Worm (Caenorhabditis elegans) whole organism, L1 larva: ENCODE data around the gene cpar-1.

Experiments used
- C04F5.9 ChIP-seq: sonication (generic microtip); optimal IDR thresholded peaks from 2 replicates; lab custom pipeline; 2016; ENCODE audit warnings: missing genetic modification characterization, missing compliant biosample characterization
- C34B4.2 ChIP-seq: sonication (generic microtip); optimal IDR thresholded peaks from 2 replicates; lab custom pipeline; 2017; ENCODE audit warnings: mild to moderate bottlenecking, missing genetic modification characterization, missing compliant biosample characterization
- aha-1 ChIP-seq: fragments of 150-350 bp; optimal IDR thresholded peaks from 2 replicates; lab custom pipeline; 2014; ENCODE audit warnings: missing biosample characterization, missing genetic modification characterization
- aly-2 ChIP-seq: fragments of 150-350 bp; optimal IDR thresholded peaks from 2 replicates; lab custom pipeline; 2014; ENCODE audit warnings: missing biosample characterization, missing genetic modification characterization
- blmp-1 ChIP-seq: fragments of 150-350 bp; optimal IDR thresholded peaks from 2 replicates; lab custom pipeline; 2014; ENCODE audit warnings: missing biosample characterization, missing genetic modification characterization
- ceh-63 ChIP-seq: fragments of 200-800 bp; sonication (Bioruptor generic); optimal IDR thresholded peaks from 2 replicates; lab custom pipeline; 2018; ENCODE audit warnings: mild to moderate bottlenecking, missing genetic modification characterization, missing compliant biosample characterization
- ceh-82 ChIP-seq, 3 experiments: fragments of 150-350 bp in 1 of 3; sonication (generic microtip) in 2 of 3; optimal IDR thresholded peaks; 2 replicates each; lab custom pipeline; 2014 to 2017; ENCODE audit warnings: missing biosample characterization in 3 of 3, missing genetic modification characterization in 3 of 3
- ceh-88 ChIP-seq: fragments of 200-800 bp; sonication (Bioruptor generic); IDR thresholded peaks from 2 replicates; pipeline ENCODE4 v1.3.6; 2022; ENCODE audit warnings: missing genetic modification characterization, missing compliant biosample characterization
- ceh-90 ChIP-seq: sonication (generic microtip); optimal IDR thresholded peaks from 2 replicates; lab custom pipeline; 2016; ENCODE audit warnings: missing genetic modification characterization, missing compliant biosample characterization
- ces-1 ChIP-seq: fragments of 150-350 bp; optimal IDR thresholded peaks from 2 replicates; lab custom pipeline; 2014; ENCODE audit warnings: missing biosample characterization, missing genetic modification reagents, missing genetic modification characterization
- dpl-1 ChIP-seq, 3 experiments: fragments of 150-350 bp in 2 of 3; sonication (generic microtip) in 1 of 3; optimal IDR thresholded peaks; 2 replicates each; lab custom pipeline; 2014 to 2017; ENCODE audit warnings: missing biosample characterization in 3 of 3, missing genetic modification characterization in 3 of 3, missing genetic modification reagents in 3 of 3
- efl-1 ChIP-seq, 4 experiments: fragments of 150-350 bp; optimal IDR thresholded peaks in 3 of 4; peaks in 1 of 4; 1 replicate in 1 of 4; 2 replicates in 3 of 4; lab custom pipeline; 2014; ENCODE audit warnings: missing biosample characterization in 2 of 4, missing genetic modification characterization in 2 of 4, missing genetic modification reagents in 2 of 4
- efl-3 ChIP-seq: fragments of 200-800 bp; sonication (Bioruptor generic); optimal IDR thresholded peaks from 2 replicates; lab custom pipeline; 2018; ENCODE audit warnings: mild to moderate bottlenecking, missing genetic modification characterization, missing compliant biosample characterization
- egl-13 ChIP-seq: sonication (generic microtip); optimal IDR thresholded peaks from 2 replicates; lab custom pipeline; 2016; ENCODE audit warnings: missing genotype, missing genetic modification reagents, missing genetic modification characterization, missing compliant biosample characterization
- egl-27 ChIP-seq, 2 experiments: fragments of 150-350 bp in 1 of 2; sonication (generic microtip); optimal IDR thresholded peaks; 3 replicates each; lab custom pipeline; 2017 to 2018; ENCODE audit warnings: missing biosample characterization in 2 of 2, missing genetic modification characterization in 2 of 2, missing genetic modification reagents in 2 of 2
- hlh-4 ChIP-seq: sonication (generic microtip); optimal IDR thresholded peaks from 2 replicates; lab custom pipeline; 2016; ENCODE audit warnings: mild to moderate bottlenecking, missing genetic modification characterization, missing compliant biosample characterization
- hpl-2 ChIP-seq: fragments of 150-350 bp; optimal IDR thresholded peaks from 2 replicates; lab custom pipeline; 2014; ENCODE audit warnings: missing biosample characterization, missing genetic modification reagents, missing genetic modification characterization
- irx-1 ChIP-seq: sonication (generic microtip); optimal IDR thresholded peaks from 2 replicates; lab custom pipeline; 2016; ENCODE audit warnings: missing genetic modification characterization, missing compliant biosample characterization
- isw-1 ChIP-seq: fragments of 200-800 bp; sonication (Bioruptor generic); IDR thresholded peaks from 2 replicates; pipeline ENCODE4 v1.3.6; 2022; ENCODE audit warnings: missing genetic modification characterization, missing compliant biosample characterization
- lin-35 ChIP-seq, 2 experiments: fragments of 150-350 bp; optimal IDR thresholded peaks; 2 replicates each; lab custom pipeline; 2014; ENCODE audit warnings: missing biosample characterization in 2 of 2, missing genetic modification characterization in 2 of 2, missing genetic modification reagents in 2 of 2
- lin-39 ChIP-seq: fragments of 150-350 bp; optimal IDR thresholded peaks from 2 replicates; lab custom pipeline; 2014; ENCODE audit warnings: missing biosample characterization, missing genetic modification reagents, missing genetic modification characterization
- lir-3 ChIP-seq: sonication (generic microtip); optimal IDR thresholded peaks from 2 replicates; lab custom pipeline; 2016; ENCODE audit warnings: mild to moderate bottlenecking, missing genetic modification characterization, moderate library complexity, missing compliant biosample characterization; ENCODE audit not compliant: poor library complexity
- lsy-2 ChIP-seq, 2 experiments: fragments of 150-350 bp; optimal IDR thresholded peaks; 2 replicates each; lab custom pipeline; 2014; ENCODE audit warnings: missing biosample characterization in 2 of 2, missing genetic modification characterization in 2 of 2
- mab-9 ChIP-seq: fragments of 200-800 bp; sonication (Bioruptor generic); IDR thresholded peaks from 2 replicates; pipeline ENCODE4 v1.3.6; 2022; ENCODE audit warnings: missing genetic modification reagents, missing genetic modification characterization, missing compliant biosample characterization
- mdl-1 ChIP-seq, 2 experiments: fragments of 150-350 bp; optimal IDR thresholded peaks; 2 replicates each; lab custom pipeline; 2014 to 2017; ENCODE audit warnings: missing biosample characterization in 2 of 2, missing genetic modification characterization in 2 of 2, inconsistent platforms in 1 of 2
- mef-2 ChIP-seq: fragments of 150-350 bp; optimal IDR thresholded peaks from 2 replicates; lab custom pipeline; 2014; ENCODE audit warnings: missing biosample characterization, missing genetic modification characterization
- mep-1 ChIP-seq: fragments of 150-350 bp; optimal IDR thresholded peaks from 2 replicates; lab custom pipeline; 2014; ENCODE audit warnings: missing biosample characterization, missing genetic modification characterization
- nhr-12 ChIP-seq: sonication (generic microtip); optimal IDR thresholded peaks from 2 replicates; lab custom pipeline; 2017; ENCODE audit warnings: missing biosample characterization, missing genetic modification characterization
- nhr-20 ChIP-seq: sonication (generic microtip); optimal IDR thresholded peaks from 2 replicates; lab custom pipeline; 2016; ENCODE audit warnings: mild to moderate bottlenecking, missing genetic modification characterization, missing compliant biosample characterization
- nhr-237 ChIP-seq: fragments of 150-350 bp; optimal IDR thresholded peaks from 2 replicates; lab custom pipeline; 2014; ENCODE audit warnings: missing biosample characterization, missing genetic modification characterization
- nhr-28 ChIP-seq: fragments of 150-350 bp; optimal IDR thresholded peaks from 2 replicates; lab custom pipeline; 2014; ENCODE audit warnings: missing biosample characterization, missing genetic modification characterization
- nhr-47 ChIP-seq: sonication (generic microtip); optimal IDR thresholded peaks from 2 replicates; lab custom pipeline; 2016; ENCODE audit warnings: mild to moderate bottlenecking, missing genetic modification characterization, moderate library complexity, missing compliant biosample characterization
- nhr-77 ChIP-seq: fragments of 150-350 bp; optimal IDR thresholded peaks from 2 replicates; lab custom pipeline; 2014; ENCODE audit warnings: missing biosample characterization, missing genetic modification characterization
- pag-3 ChIP-seq: sonication (generic microtip); optimal IDR thresholded peaks from 2 replicates; lab custom pipeline; 2017; ENCODE audit warnings: missing genetic modification characterization, mild to moderate bottlenecking, missing compliant biosample characterization, antibody characterized with exemption, borderline replicate concordance; ENCODE audit not compliant: insufficient read depth
- rnt-1 ChIP-seq: sonication (generic microtip); optimal IDR thresholded peaks from 2 replicates; lab custom pipeline; 2016; ENCODE audit warnings: mild to moderate bottlenecking, missing genetic modification characterization, moderate library complexity, missing compliant biosample characterization
- skn-1 ChIP-seq: fragments of 150-350 bp; optimal IDR thresholded peaks from 2 replicates; lab custom pipeline; 2014; ENCODE audit warnings: missing biosample characterization, missing genetic modification characterization
- sox-4 ChIP-seq: sonication (generic microtip); optimal IDR thresholded peaks from 2 replicates; lab custom pipeline; 2016; ENCODE audit warnings: missing genetic modification characterization, missing compliant biosample characterization
- sptf-1 ChIP-seq: fragments of 150-350 bp; optimal IDR thresholded peaks from 2 replicates; lab custom pipeline; 2014; ENCODE audit warnings: missing biosample characterization, missing genetic modification characterization
- swsn-7 ChIP-seq: sonication (generic microtip); optimal IDR thresholded peaks from 2 replicates; lab custom pipeline; 2016; ENCODE audit warnings: missing genetic modification characterization, missing compliant biosample characterization
- unc-130 ChIP-seq: fragments of 150-350 bp; optimal IDR thresholded peaks from 2 replicates; lab custom pipeline; 2017; ENCODE audit warnings: missing biosample characterization, missing genetic modification characterization, inconsistent platforms
- unc-30 ChIP-seq: sonication (generic microtip); optimal IDR thresholded peaks from 2 replicates; lab custom pipeline; 2017; ENCODE audit warnings: missing biosample characterization, missing genetic modification characterization
- unc-86 ChIP-seq: sonication (generic microtip); optimal IDR thresholded peaks from 2 replicates; lab custom pipeline; 2016; ENCODE audit warnings: missing genetic modification characterization, missing compliant biosample characterization
- zag-1 ChIP-seq: fragments of 150-350 bp; optimal IDR thresholded peaks from 2 replicates; lab custom pipeline; 2014; ENCODE audit warnings: missing biosample characterization, missing genetic modification characterization
- ztf-11 ChIP-seq, 2 experiments: sonication (generic microtip); optimal IDR thresholded peaks; 2 replicates each; lab custom pipeline; 2016 to 2017; ENCODE audit warnings: missing genetic modification characterization in 2 of 2, missing biosample characterization in 1 of 2, missing compliant biosample characterization in 1 of 2
- ztf-4 ChIP-seq: fragments of 150-350 bp; optimal IDR thresholded peaks from 2 replicates; lab custom pipeline; 2014; ENCODE audit warnings: missing biosample characterization, missing genetic modification characterization

cpar-1 gene

ce11 chrIII:9393114-9393780 lies 40.6 kb upstream of the cpar-1 start, which contains the start of the genes gpr-2 and rgr-1 (continued):
- TF ChIP-seq efl-3, result no peak
- no peak for TF ChIP-seq nhr-237 (tag; lab: Kevin White, UChicago)
- TF ChIP-seq rnt-1 (tag; lab: Kevin White, UChicago), result peak; percentile 57
- peak; percentile 85 to 94 for TF ChIP-seq lin-35 (GFP tag; optimal IDR thresholded peaks at IDR 0.05; lab: Kevin White, UChicago)
- peak; percentile 65 for TF ChIP-seq nhr-47 (tag; lab: Kevin White, UChicago)
- TF ChIP-seq ceh-90 (tag; lab: Kevin White, UChicago), result no peak
- no peak for TF ChIP-seq aly-2
- TF ChIP-seq unc-130 (tag; lab: Kevin White, UChicago), result peak; percentile 61
- TF ChIP-seq nhr-77 (tag; lab: Kevin White, UChicago), result no peak
- TF ChIP-seq mdl-1 (tag; optimal IDR thresholded peaks at IDR 0.05; lab: Kevin White, UChicago), result peak in 1 of 2 experiments; percentile 23
- TF ChIP-seq aha-1 (tag; lab: Kevin White, UChicago), result no peak
- TF ChIP-seq unc-86, result no peak
- peak; percentile 11; the same call in 1 of the 2 replicates for TF ChIP-seq isw-1 (GFP tag; lab: Robert Waterston, UW)
- no peak for TF ChIP-seq zag-1 (tag; lab: Kevin White, UChicago)
- TF ChIP-seq hpl-2 (GFP tag; lab: Kevin White, UChicago), result no peak
- peak; percentile 23 for TF ChIP-seq C04F5.9 (tag; lab: Kevin White, UChicago)
- TF ChIP-seq efl-1 (optimal IDR thresholded peaks at IDR 0.05; lab: Kevin White, UChicago), result peak; percentile 59 to 88
- peak; percentile 88 to 99 for TF ChIP-seq efl-1 (GFP tag; optimal IDR thresholded peaks at IDR 0.05 in 1 of 2; lab: Kevin White, UChicago)
- TF ChIP-seq ceh-82 (tag; optimal IDR thresholded peaks at IDR 0.05; lab: Kevin White, UChicago), result peak in 2 of 3 experiments; percentile 27 to 46
- peak; percentile 77 to 90 (median 87) for TF ChIP-seq dpl-1 (GFP tag; optimal IDR thresholded peaks at IDR 0.05; lab: Kevin White, UChicago)
- peak; percentile 52 for TF ChIP-seq blmp-1 (tag; lab: Kevin White, UChicago)
- TF ChIP-seq C34B4.2 (tag; lab: Kevin White, UChicago), result no peak
- TF ChIP-seq lsy-2 (tag; optimal IDR thresholded peaks at IDR 0.05; lab: Kevin White, UChicago), result peak; percentile 56 to 72
- TF ChIP-seq nhr-28 (tag; lab: Kevin White, UChicago), result no peak
- TF ChIP-seq hlh-4 (tag; lab: Kevin White, UChicago), result no peak
- TF ChIP-seq unc-30 (tag; lab: Kevin White, UChicago), result no peak
- peak; percentile 40 for TF ChIP-seq swsn-7
- peak; percentile 4 for TF ChIP-seq irx-1
- TF ChIP-seq, all 84 proteins: peak for 21

- TF ChIP-seq ztf-4 (tag; lab: Kevin White, UChicago), result no peak
- TF ChIP-seq pag-3, result no peak
- TF ChIP-seq unc-130 (tag; lab: Kevin White, UChicago), result no peak
- no peak for TF ChIP-seq zag-1 (tag; lab: Kevin White, UChicago)
- no peak for TF ChIP-seq sox-4 (tag; lab: Kevin White, UChicago)
- TF ChIP-seq hlh-4 (tag; lab: Kevin White, UChicago), result no peak
- no peak for TF ChIP-seq sptf-1 (tag; lab: Kevin White, UChicago)
- no peak for TF ChIP-seq lin-39 (tag; lab: Kevin White, UChicago)
- no peak for TF ChIP-seq unc-30 (tag; lab: Kevin White, UChicago)
- TF ChIP-seq mab-9 (GFP tag; lab: Robert Waterston, UW), result no peak
- TF ChIP-seq egl-13 (tag; lab: Kevin White, UChicago), result no peak
- TF ChIP-seq swsn-7, result no peak
These were observed 32.8 kb upstream of the cpar-1 start, which contains the start of gene nlp-48 for ce11 chrIII:9401036-9401435. Gene nlp-48 (minus strand): TSS chrIII:9401136.

ce11 chrIII:9406600-9406999 lies 27.3 kb upstream of the cpar-1 start, which contains the start of gene T26G10.1:
Gene T26G10.1 (minus strand): TSS chrIII:9406641.
- TF ChIP-seq ceh-88 (GFP tag; lab: Robert Waterston, UW) (peak; percentile 74), ceh-63 (GFP tag; lab: Kevin White, UChicago) (no peak), unc-30 (tag; lab: Kevin White, UChicago) (no peak), efl-3 (no peak), mab-9 (GFP tag; lab: Robert Waterston, UW) (peak; percentile 85), C04F5.9 (tag; lab: Kevin White, UChicago) (peak; percentile 62), nhr-20 (peak; percentile 83), unc-130 (tag; lab: Kevin White, UChicago) (peak; percentile 79), dpl-1 (GFP tag; optimal IDR thresholded peaks at IDR 0.05; lab: Kevin White, UChicago) (peak; percentile 73 to 79 (median 78)), ces-1 (GFP tag; lab: Kevin White, UChicago) (no peak), nhr-237 (tag; lab: Kevin White, UChicago) (no peak), lin-35 (GFP tag; optimal IDR thresholded peaks at IDR 0.05; lab: Kevin White, UChicago) (peak; percentile 73 to 77), mep-1 (peak; percentile 78), mdl-1 (tag; optimal IDR thresholded peaks at IDR 0.05; lab: Kevin White, UChicago) (peak in 1 of 2 experiments; percentile 11), egl-27 (tag; optimal IDR thresholded peaks at IDR 0.05; lab: Kevin White, UChicago) (no peak), ztf-11 (tag; optimal IDR thresholded peaks at IDR 0.05; lab: Kevin White, UChicago) (peak in 1 of 2 experiments; percentile 38), nhr-12 (tag; lab: Kevin White, UChicago) (no peak), lin-39 (tag; lab: Kevin White, UChicago) (peak; percentile 68), egl-13 (tag; lab: Kevin White, UChicago) (peak; percentile 56), mef-2 (tag; lab: Kevin White, UChicago) (no peak), pag-3 (no peak), skn-1 (peak; percentile 48), lir-3 (tag; lab: Kevin White, UChicago) (peak; percentile 67), aha-1 (tag; lab: Kevin White, UChicago) (no peak)
